Fruit fly (Drosophila melanogaster) whole organism, pupa: ENCODE results near the gene Mondo.

Experiments
- CG13204 ChIP-seq: fragments of 200-800 bp; sonication (Bioruptor generic); optimal IDR thresholded peaks from 2 replicates; lab custom pipeline; 2018; ENCODE audit warnings: missing biosample characterization, mild to moderate bottlenecking, missing genetic modification characterization, moderate library complexity
- CG14655 ChIP-seq: fragments of 200-800 bp; sonication (Bioruptor generic); optimal IDR thresholded peaks from 3 replicates; lab custom pipeline; 2017; ENCODE audit warnings: mild to moderate bottlenecking, missing biosample characterization, missing genetic modification reagents, missing genetic modification characterization
- CG15710 ChIP-seq: fragments of 200-800 bp; sonication (Bioruptor generic); optimal IDR thresholded peaks from 2 replicates; lab custom pipeline; 2018; ENCODE audit warnings: missing biosample characterization, mild to moderate bottlenecking, missing genetic modification characterization, moderate library complexity
- CG17806 ChIP-seq: fragments of 200-800 bp; sonication (Bioruptor generic); optimal IDR thresholded peaks from 2 replicates; lab custom pipeline; 2018; ENCODE audit warnings: missing biosample characterization, mild to moderate bottlenecking, missing genetic modification characterization, moderate library complexity
- CG32121 ChIP-seq: fragments of 200-800 bp; sonication (Bioruptor generic); IDR thresholded peaks from 2 replicates; pipeline ENCODE4 v1.3.6; 2022; ENCODE audit warnings: missing biosample characterization, missing genetic modification characterization
- CG8159 ChIP-seq: fragments of 200-800 bp; sonication (Bioruptor generic); optimal IDR thresholded peaks from 3 replicates; lab custom pipeline; 2018; ENCODE audit warnings: missing biosample characterization, mild to moderate bottlenecking, missing genetic modification characterization, moderate library complexity
- CG8301 ChIP-seq: fragments of 200-800 bp; sonication (Bioruptor generic); optimal IDR thresholded peaks from 2 replicates; lab custom pipeline; 2018; ENCODE audit warnings: missing biosample characterization, mild to moderate bottlenecking, missing genetic modification characterization
- D1 ChIP-seq: fragments of 200-800 bp; sonication (Bioruptor generic); optimal IDR thresholded peaks from 2 replicates; lab custom pipeline; 2018; ENCODE audit warnings: missing biosample characterization, mild to moderate bottlenecking, missing genetic modification characterization, moderate library complexity
- Ets98B ChIP-seq: fragments of 200-800 bp; sonication (Bioruptor generic); IDR thresholded peaks from 2 replicates; pipeline ENCODE4 v1.3.6; 2022; ENCODE audit warnings: missing biosample characterization, missing genetic modification characterization
- Pif1B ChIP-seq: fragments of 200-800 bp; sonication (Bioruptor generic); optimal IDR thresholded peaks from 3 replicates; lab custom pipeline; 2016; ENCODE audit warnings: missing biosample characterization, missing genetic modification characterization
- fd96Ca ChIP-seq: fragments of 200-800 bp; sonication (Bioruptor generic); IDR thresholded peaks from 3 replicates; pipeline ENCODE4 v1.3.6; 2022; ENCODE audit warnings: missing biosample characterization, missing genetic modification characterization
- rn ChIP-seq: fragments of 200-800 bp; sonication (Bioruptor generic); IDR thresholded peaks from 2 replicates; pipeline ENCODE4 v1.3.6; 2022; ENCODE audit warnings: missing biosample characterization, missing genetic modification characterization

- no peak for TF ChIP-seq Ets98B (GFP tag; lab: Robert Waterston, UW)
- TF ChIP-seq D1: no peak
- no peak for TF ChIP-seq fd96Ca (GFP tag; lab: Robert Waterston, UW)
- TF ChIP-seq CG8301 (tag; lab: Kevin White, UChicago): no peak
- TF ChIP-seq CG13204: no peak
- TF ChIP-seq CG8159 (tag; lab: Kevin White, UChicago): no peak
- TF ChIP-seq CG17806 (tag; lab: Kevin White, UChicago): no peak
- TF ChIP-seq CG15710: no peak
- TF ChIP-seq Pif1B: no peak
- no peak for TF ChIP-seq rn (GFP tag; lab: Robert Waterston, UW)
- no peak for TF ChIP-seq CG32121 (GFP tag; lab: Robert Waterston, UW)
- no peak for TF ChIP-seq CG14655 (GFP tag; lab: Kevin White, UChicago)
Observed at dm6 chr2L:21242369-21242768, 67.5 kb downstream of the Mondo start.
